Worm (Caenorhabditis elegans) whole organism, young adult: ENCODE results near the gene nlp-51.

Experiments
- B0019.2 ChIP-seq: fragments of 200-800 bp; sonication (Bioruptor generic); conservative IDR thresholded peaks from 2 replicates; pipeline ENCODE4 v1.3.6; 2022; ENCODE audit warnings: missing genetic modification reagents, missing genetic modification characterization, missing compliant biosample characterization
- B0336.3 ChIP-seq: fragments of 200-800 bp; sonication (Bioruptor generic); IDR thresholded peaks from 2 replicates; pipeline ENCODE4 v1.3.6; 2022; ENCODE audit warnings: missing genetic modification characterization, missing compliant biosample characterization
- F39B2.1 ChIP-seq: fragments of 200-800 bp; sonication (Bioruptor generic); IDR thresholded peaks from 2 replicates; pipeline ENCODE4 v1.3.6; 2022; ENCODE audit warnings: missing genetic modification reagents, missing genetic modification characterization, missing compliant biosample characterization
- F55B11.4 ChIP-seq: sonication (generic microtip); optimal IDR thresholded peaks from 2 replicates; lab custom pipeline; 2016; ENCODE audit warnings: missing compliant biosample characterization, missing genetic modification characterization, borderline replicate concordance; ENCODE audit not compliant: insufficient read depth
- F57C9.4 ChIP-seq: sonication (generic microtip); optimal IDR thresholded peaks from 2 replicates; lab custom pipeline; 2017; ENCODE audit warnings: mild to moderate bottlenecking, missing genetic modification characterization, missing compliant biosample characterization
- K11D2.4 ChIP-seq: fragments of 200-800 bp; sonication (Bioruptor generic); IDR thresholded peaks from 2 replicates; pipeline ENCODE4 v1.3.6; 2022; ENCODE audit warnings: missing genetic modification reagents, missing genetic modification characterization, missing compliant biosample characterization
- K12H6.12 ChIP-seq: fragments of 200-800 bp; sonication (Bioruptor generic); optimal IDR thresholded peaks from 2 replicates; lab custom pipeline; 2018; ENCODE audit warnings: mild to moderate bottlenecking, missing genetic modification characterization, missing compliant biosample characterization
- T07F8.4 ChIP-seq: sonication (generic microtip); optimal IDR thresholded peaks from 2 replicates; lab custom pipeline; 2016; ENCODE audit warnings: mild to moderate bottlenecking, missing genetic modification characterization, moderate library complexity, missing compliant biosample characterization
- Y79H2A.3 ChIP-seq: fragments of 200-800 bp; sonication (Bioruptor generic); conservative IDR thresholded peaks from 2 replicates; pipeline ENCODE4 v1.3.6; 2022; ENCODE audit warnings: missing genetic modification reagents, missing genetic modification characterization, missing compliant biosample characterization
- Y95B8A.8 ChIP-seq: fragments of 200-800 bp; sonication (Bioruptor generic); IDR thresholded peaks from 2 replicates; pipeline ENCODE4 v1.3.6; 2022; ENCODE audit warnings: missing genetic modification reagents, missing genetic modification characterization, missing compliant biosample characterization
- aptf-2 ChIP-seq: fragments of 200-800 bp; sonication (Bioruptor generic); conservative IDR thresholded peaks from 2 replicates; pipeline ENCODE4 v1.3.6; 2022; ENCODE audit warnings: missing genetic modification reagents, missing genetic modification characterization, missing compliant biosample characterization
- aptf-3 ChIP-seq: fragments of 200-800 bp; sonication (Bioruptor generic); IDR thresholded peaks from 2 replicates; pipeline ENCODE4 v1.3.6; 2022; ENCODE audit warnings: missing genetic modification characterization, missing compliant biosample characterization
- attf-3 ChIP-seq: fragments of 200-800 bp; sonication (Bioruptor generic); conservative IDR thresholded peaks from 2 replicates; pipeline ENCODE4 v1.3.6; 2022; ENCODE audit warnings: missing genetic modification reagents, missing genetic modification characterization, missing compliant biosample characterization
- cebp-2 ChIP-seq: fragments of 200-800 bp; sonication (Bioruptor generic); IDR thresholded peaks from 2 replicates; pipeline ENCODE4 v1.3.6; 2022; ENCODE audit warnings: missing genetic modification characterization, missing compliant biosample characterization
- ceh-100 ChIP-seq: fragments of 200-800 bp; sonication (Bioruptor generic); IDR thresholded peaks from 2 replicates; pipeline ENCODE4 v1.3.6; 2022; ENCODE audit warnings: missing genetic modification reagents, missing genetic modification characterization, missing compliant biosample characterization
- ceh-58 ChIP-seq: fragments of 200-800 bp; sonication (Bioruptor generic); IDR thresholded peaks from 2 replicates; pipeline ENCODE4 v1.3.6; 2022; ENCODE audit warnings: missing genetic modification characterization, missing compliant biosample characterization
- dox-1 ChIP-seq: fragments of 200-800 bp; sonication (Bioruptor generic); IDR thresholded peaks from 2 replicates; pipeline ENCODE4 v1.3.6; 2022; ENCODE audit warnings: missing genetic modification reagents, missing genetic modification characterization, missing compliant biosample characterization
- dpff-1 ChIP-seq: sonication (generic microtip); optimal IDR thresholded peaks from 2 replicates; lab custom pipeline; 2017; ENCODE audit warnings: mild to moderate bottlenecking, missing genetic modification characterization, missing compliant biosample characterization
- dpl-1 ChIP-seq: fragments of 150-350 bp; optimal IDR thresholded peaks from 2 replicates; lab custom pipeline; 2014; ENCODE audit warnings: missing biosample characterization, missing genetic modification reagents, missing genetic modification characterization
- efl-1 ChIP-seq: fragments of 150-350 bp; optimal IDR thresholded peaks from 2 replicates; lab custom pipeline; 2014; ENCODE audit warnings: missing biosample characterization, missing genetic modification reagents, missing genetic modification characterization
- ets-4 ChIP-seq: fragments of 200-800 bp; sonication (Bioruptor generic); optimal IDR thresholded peaks from 2 replicates; lab custom pipeline; 2018; ENCODE audit warnings: mild to moderate bottlenecking, missing genetic modification characterization, missing compliant biosample characterization
- hlh-26 ChIP-seq: fragments of 200-800 bp; sonication (Bioruptor generic); conservative IDR thresholded peaks from 2 replicates; pipeline ENCODE4 v1.3.6; 2022; ENCODE audit warnings: missing genetic modification reagents, missing genetic modification characterization, missing compliant biosample characterization
- hsf-1 ChIP-seq: fragments of 200-800 bp; sonication (Bioruptor generic); IDR thresholded peaks from 2 replicates; pipeline ENCODE4 v1.3.6; 2022; ENCODE audit warnings: missing genetic modification reagents, missing genetic modification characterization, missing compliant biosample characterization
- lin-26 ChIP-seq: fragments of 200-800 bp; sonication (Bioruptor generic); IDR thresholded peaks from 2 replicates; pipeline ENCODE4 v1.3.6; 2022; ENCODE audit warnings: missing genetic modification reagents, missing genetic modification characterization, missing compliant biosample characterization
- mxl-1 ChIP-seq: sonication (generic microtip); optimal IDR thresholded peaks from 2 replicates; lab custom pipeline; 2016; ENCODE audit warnings: missing genetic modification characterization, missing compliant biosample characterization
- nfyb-1 ChIP-seq: fragments of 200-800 bp; sonication (Bioruptor generic); IDR thresholded peaks from 2 replicates; pipeline ENCODE4 v1.3.6; 2022; ENCODE audit warnings: missing genetic modification reagents, missing genetic modification characterization, missing compliant biosample characterization
- nhr-120 ChIP-seq: fragments of 200-800 bp; sonication (Bioruptor generic); IDR thresholded peaks from 2 replicates; pipeline ENCODE4 v1.3.6; 2022; ENCODE audit warnings: missing genetic modification characterization, missing compliant biosample characterization
- pbrm-1 ChIP-seq: fragments of 200-800 bp; sonication (Bioruptor generic); IDR thresholded peaks from 2 replicates; pipeline ENCODE4 v1.3.6; 2022; ENCODE audit warnings: missing genetic modification reagents, missing genetic modification characterization, missing compliant biosample characterization
- pha-4 ChIP-seq: fragments of 150-350 bp; sonication (generic microtip); optimal IDR thresholded peaks from 2 replicates; lab custom pipeline; 2014; ENCODE audit warnings: missing biosample characterization, missing genetic modification reagents, missing genetic modification characterization
- rcor-1 ChIP-seq: fragments of 200-800 bp; sonication (Bioruptor generic); IDR thresholded peaks from 2 replicates; pipeline ENCODE4 v1.3.6; 2022; ENCODE audit warnings: missing genetic modification reagents, missing genetic modification characterization, missing compliant biosample characterization
- sea-2 ChIP-seq: fragments of 200-800 bp; sonication (Bioruptor generic); IDR thresholded peaks from 2 replicates; pipeline ENCODE4 v1.3.6; 2022; ENCODE audit warnings: missing genetic modification characterization, missing compliant biosample characterization
- tbp1 ChIP-seq: fragments of 200-800 bp; sonication (Bioruptor generic); optimal IDR thresholded peaks from 2 replicates; lab custom pipeline; 2018; ENCODE audit warnings: mild to moderate bottlenecking, missing genetic modification characterization, missing compliant biosample characterization
- tbx-9 ChIP-seq: sonication (generic microtip); optimal IDR thresholded peaks from 2 replicates; lab custom pipeline; 2016; ENCODE audit warnings: borderline replicate concordance, missing genetic modification characterization, inconsistent platforms, missing compliant biosample characterization
- tlf-1 ChIP-seq: fragments of 200-800 bp; sonication (Bioruptor generic); optimal IDR thresholded peaks from 2 replicates; lab custom pipeline; 2018; ENCODE audit warnings: mild to moderate bottlenecking, missing genetic modification characterization, missing compliant biosample characterization
- unc-130 ChIP-seq: sonication (generic microtip); optimal IDR thresholded peaks from 2 replicates; lab custom pipeline; 2016; ENCODE audit warnings: missing genetic modification reagents, missing genetic modification characterization, missing compliant biosample characterization
- xnd-1 ChIP-seq: sonication (generic microtip); optimal IDR thresholded peaks from 2 replicates; lab custom pipeline; 2016; ENCODE audit warnings: missing genotype, missing genetic modification reagents, missing genetic modification characterization, missing compliant biosample characterization
- zfh-2 ChIP-seq: fragments of 200-800 bp; sonication (Bioruptor generic); conservative IDR thresholded peaks from 2 replicates; pipeline ENCODE4 v1.3.6; 2022; ENCODE audit warnings: missing genetic modification reagents, missing genetic modification characterization, missing compliant biosample characterization
- ztf-18 ChIP-seq: sonication (generic microtip); optimal IDR thresholded peaks from 2 replicates; lab custom pipeline; 2016; ENCODE audit warnings: missing genotype, mild to moderate bottlenecking, missing genetic modification characterization, missing compliant biosample characterization
- ztf-28 ChIP-seq: fragments of 200-800 bp; sonication (Bioruptor generic); IDR thresholded peaks from 2 replicates; pipeline ENCODE4 v1.3.6; 2022; ENCODE audit warnings: missing genetic modification reagents, missing genetic modification characterization, missing compliant biosample characterization
- ztf-6 ChIP-seq: fragments of 200-800 bp; sonication (Bioruptor generic); IDR thresholded peaks from 2 replicates; pipeline ENCODE4 v1.3.6; 2022; ENCODE audit warnings: missing genetic modification reagents, missing genetic modification characterization, missing compliant biosample characterization

Gene nlp-51

DNA sequence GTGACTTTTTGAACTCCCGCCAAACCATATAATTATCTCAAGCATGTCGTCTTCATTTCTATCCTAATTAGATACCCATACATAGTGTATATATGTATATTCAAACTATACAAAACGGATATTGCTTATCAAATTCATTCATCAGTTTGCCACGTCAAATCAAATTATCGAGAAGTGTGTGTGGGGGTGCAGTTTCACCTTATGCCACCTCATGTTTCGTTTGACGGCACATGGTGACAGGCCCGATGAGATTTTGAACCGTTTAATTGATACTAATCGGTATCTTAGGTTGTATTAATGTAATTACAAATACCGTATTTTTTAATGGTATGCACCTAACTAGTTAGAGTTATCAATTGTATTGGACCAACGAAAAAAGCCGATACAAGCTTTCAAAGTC, 34.8 kb downstream of the nlp-51 start:
- TF ChIP-seq unc-130 (no peak), nhr-120 (no peak), aptf-3 (GFP tag; lab: Robert Waterston, UW) (no peak), aptf-2 (no peak), nfyb-1 (GFP tag; lab: Robert Waterston, UW) (no peak), xnd-1 (tag; lab: Kevin White, UChicago) (no peak)
- TF ChIP-seq, all 124 proteins: peak for 0

DNA sequence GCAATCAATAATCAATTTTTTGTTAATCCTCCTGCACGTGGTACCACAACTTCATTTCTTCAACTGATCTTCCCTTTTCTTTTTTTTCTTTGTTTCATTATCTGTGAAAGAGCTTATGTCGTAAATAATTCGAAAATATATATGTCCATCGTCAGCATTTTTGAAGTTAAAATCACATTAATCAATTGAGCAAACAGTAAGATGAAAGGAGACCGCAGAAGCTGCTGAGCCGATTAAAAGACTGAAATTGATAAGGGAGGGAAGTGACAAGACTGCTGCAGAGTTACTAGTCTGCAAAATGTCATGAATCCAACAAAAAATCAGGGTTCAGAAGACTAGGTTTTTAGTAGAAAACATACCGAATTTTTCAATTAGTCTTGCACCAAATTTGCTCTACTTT, 35.7 kb downstream of the nlp-51 start:
- TF ChIP-seq cebp-2 (GFP tag; lab: Robert Waterston, UW) (no peak), ceh-100 (GFP tag; lab: Robert Waterston, UW) (no peak), dpff-1 (tag; lab: Kevin White, UChicago) (no peak), dox-1 (GFP tag; lab: Robert Waterston, UW) (no peak), T07F8.4 (tag; lab: Kevin White, UChicago) (no peak)

DNA sequence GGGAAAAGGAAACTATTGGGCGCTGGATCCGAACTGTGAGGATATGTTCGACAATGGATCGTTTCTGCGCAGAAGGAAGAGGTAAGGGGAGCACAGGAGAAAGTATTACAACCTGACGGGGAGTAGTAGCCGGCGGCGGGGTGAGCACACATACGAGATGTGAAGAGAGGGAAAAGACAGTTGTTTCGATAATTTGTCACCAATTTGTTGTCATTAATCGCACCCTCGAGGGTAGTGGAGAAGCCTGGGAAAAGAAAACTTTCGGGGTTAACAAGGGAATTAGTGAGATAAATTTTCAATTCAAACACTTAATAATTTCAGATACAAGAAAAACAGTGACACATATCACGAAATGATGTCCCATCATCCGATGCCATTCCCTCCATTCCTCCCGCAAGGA, 36.5 kb downstream of the nlp-51 start:
- no peak for TF ChIP-seq pha-4 (tag; lab: Kevin White, UChicago)
- TF ChIP-seq ztf-6, result no peak
- no peak for TF ChIP-seq sea-2 (GFP tag; lab: Robert Waterston, UW)
- TF ChIP-seq Y95B8A.8 (GFP tag; lab: Robert Waterston, UW), result no peak
- TF ChIP-seq ceh-58 (GFP tag; lab: Robert Waterston, UW), result no peak
- no peak for TF ChIP-seq rcor-1
- no peak for TF ChIP-seq ets-4 (GFP tag; lab: Kevin White, UChicago)
- TF ChIP-seq B0019.2 (GFP tag; lab: Robert Waterston, UW), result no peak
- no peak for TF ChIP-seq F39B2.1 (GFP tag; lab: Robert Waterston, UW)
- TF ChIP-seq aptf-3 (GFP tag; lab: Robert Waterston, UW), result no peak
- no peak for TF ChIP-seq hsf-1 (GFP tag; lab: Robert Waterston, UW)
- TF ChIP-seq, all 124 proteins: peak for 0

DNA sequence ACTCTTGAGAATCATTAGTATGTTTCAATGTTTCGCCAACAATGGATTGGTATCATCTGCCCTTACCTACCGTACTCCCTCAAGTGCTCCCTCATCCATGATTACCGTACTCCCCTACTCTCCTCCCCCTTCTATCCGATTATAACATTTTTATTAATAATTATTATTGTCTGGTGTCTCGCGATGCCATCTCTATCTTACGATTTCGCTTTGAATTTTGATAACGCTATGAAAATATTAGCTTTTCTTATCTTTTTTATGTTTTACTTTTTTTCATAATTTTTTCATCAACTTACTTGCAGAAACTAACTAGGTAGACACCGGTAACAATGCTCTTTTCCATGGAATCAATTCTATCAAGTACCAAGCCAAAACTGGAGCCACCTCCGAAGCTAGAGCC, 37.8 kb downstream of the nlp-51 start, which contains the start of gene unc-130:
Gene unc-130 (plus strand): TSS at position 301 of the 400 bp plus-strand sequence.
- no peak for TF ChIP-seq B0336.3 (GFP tag; lab: Robert Waterston, UW)
- no peak for TF ChIP-seq cebp-2 (GFP tag; lab: Robert Waterston, UW)
- no peak for TF ChIP-seq lin-26

DNA sequence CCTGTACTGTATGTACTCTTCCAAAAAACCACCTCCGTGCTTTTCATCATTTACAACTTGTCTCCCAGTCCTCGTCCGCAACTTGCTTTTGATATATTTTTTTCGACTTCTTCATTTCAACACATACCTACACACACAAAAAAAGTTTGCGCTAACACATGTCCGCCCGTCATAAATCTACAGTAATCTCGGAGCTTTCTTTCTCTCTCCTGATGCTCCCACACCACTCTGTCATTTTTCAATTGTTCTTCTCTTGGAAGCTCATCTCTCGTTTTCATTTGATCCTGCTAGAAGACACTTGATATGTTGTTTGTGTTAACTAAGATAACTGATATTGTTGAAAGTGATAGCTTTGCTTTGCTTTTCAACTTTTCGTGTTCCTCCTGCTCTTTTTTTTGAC, 38.3 kb downstream of the nlp-51 start:
- no peak for TF ChIP-seq pbrm-1
- no peak for TF ChIP-seq T07F8.4 (tag; lab: Kevin White, UChicago)
- TF ChIP-seq dpff-1 (tag; lab: Kevin White, UChicago), result no peak
- no peak for TF ChIP-seq mxl-1 (tag; lab: Kevin White, UChicago)
- no peak for TF ChIP-seq tbx-9
- no peak for TF ChIP-seq dpl-1 (GFP tag; lab: Kevin White, UChicago)
- no peak for TF ChIP-seq ets-4 (GFP tag; lab: Kevin White, UChicago)
- TF ChIP-seq hlh-26, result no peak
- no peak for TF ChIP-seq attf-3 (GFP tag; lab: Robert Waterston, UW)
- no peak for TF ChIP-seq K12H6.12 (tag; lab: Kevin White, UChicago)
- no peak for TF ChIP-seq tlf-1 (GFP tag; lab: Kevin White, UChicago)
- no peak for TF ChIP-seq ztf-28 (GFP tag; lab: Robert Waterston, UW)

DNA sequence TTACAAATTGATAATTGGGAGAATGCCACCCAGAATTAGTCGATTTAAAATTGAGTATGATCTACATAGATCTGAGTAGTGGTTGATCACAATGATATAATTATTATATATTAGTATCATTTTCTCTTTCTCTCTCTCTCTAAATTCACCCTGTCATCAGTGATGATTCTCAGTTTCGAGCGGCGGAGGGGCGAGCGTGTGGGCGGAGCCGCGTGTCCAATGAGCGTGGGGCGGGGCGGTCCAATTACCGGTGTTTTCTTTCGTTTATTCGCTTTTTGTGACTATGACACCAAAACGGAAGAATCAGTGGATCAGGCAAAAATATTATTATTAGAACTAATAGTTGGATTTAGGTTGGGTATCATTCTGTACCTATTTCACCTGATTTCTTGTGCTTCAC, 39.5 kb downstream of the nlp-51 start:
- TF ChIP-seq Y79H2A.3 (GFP tag; lab: Robert Waterston, UW) (no peak), ztf-18 (tag; lab: Kevin White, UChicago) (no peak), tbp1 (GFP tag; lab: Kevin White, UChicago) (no peak), F57C9.4 (no peak), K11D2.4 (GFP tag; lab: Robert Waterston, UW) (no peak), rcor-1 (no peak), F55B11.4 (tag; lab: Kevin White, UChicago) (no peak), cebp-2 (GFP tag; lab: Robert Waterston, UW) (no peak), efl-1 (no peak), nfyb-1 (GFP tag; lab: Robert Waterston, UW) (peak; percentile 72), zfh-2 (GFP tag; lab: Robert Waterston, UW) (0 out of 2 replicates have a peak, but pooled peaks have one; percentile 17)
- TF ChIP-seq, all 124 proteins: peak for 2
